Worm (Caenorhabditis elegans): ENCODE measurements around the gene sax-3.

Gene sax-3

ce11 chrX:3492431-3492830, 26.7 kb upstream of the sax-3 start:
- no peak for TF ChIP-seq lin-54 (GFP tag; optimal IDR thresholded peaks at IDR 0.05)
- no peak for TF ChIP-seq lin-35 (GFP tag; optimal IDR thresholded peaks at IDR 0.05)

- TF ChIP-seq ceh-40 (GFP tag; IDR thresholded peaks at IDR 0.05) (no peak), nfya-1 (tag; optimal IDR thresholded peaks at IDR 0.05; ENCODE audit: borderline replicate concordance, insufficient read depth) (no peak), hrde-1 (tag; optimal IDR thresholded peaks at IDR 0.05; ENCODE audit: borderline replicate concordance) (no peak), tbp1 (GFP tag; optimal IDR thresholded peaks at IDR 0.05) (no peak), let-526 (GFP tag; IDR thresholded peaks at IDR 0.05) (no peak), egl-18 (GFP tag; IDR thresholded peaks at IDR 0.05) (no peak), athp-1 (tag; optimal IDR thresholded peaks at IDR 0.05) (no peak), ztf-3 (GFP tag; optimal IDR thresholded peaks at IDR 0.05) (no peak), ztf-22 (GFP tag; optimal IDR thresholded peaks at IDR 0.05) (no peak), rpc-1 (optimal IDR thresholded peaks at IDR 0.05) (no peak), rpc-1 (tag; optimal IDR thresholded peaks at IDR 0.05) (no peak), Y56A3A.18 (GFP tag; IDR thresholded peaks at IDR 0.05) (no peak), ceh-100 (GFP tag; IDR thresholded peaks at IDR 0.05) (no peak), F52B5.7 (tag; optimal IDR thresholded peaks at IDR 0.05) (no peak), B0019.2 (GFP tag; conservative IDR thresholded peaks at IDR 0.05) (no peak)
Observed at ce11 chrX:3488993-3489392, 23.3 kb upstream of the sax-3 start, which contains the start of gene C12D12.3. Gene C12D12.3 (plus strand): TSS chrX:3489293.

ce11 chrX:3488074-3488688, 22.5 kb upstream of the sax-3 start:
- TF ChIP-seq dox-1 (GFP tag; IDR thresholded peaks at IDR 0.05) (no peak), akir-1 (GFP tag; optimal IDR thresholded peaks at IDR 0.05) (no peak), somi-1 (GFP tag; optimal IDR thresholded peaks at IDR 0.05) (no peak), sdz-38 (tag; optimal IDR thresholded peaks at IDR 0.05) (no peak), F23B12.7 (tag; optimal IDR thresholded peaks at IDR 0.05; ENCODE audit: insufficient read depth) (no peak), tlf-1 (GFP tag; optimal IDR thresholded peaks at IDR 0.05) (no peak), ztf-28 (GFP tag; IDR thresholded peaks at IDR 0.05) (no peak), aptf-3 (GFP tag; IDR thresholded peaks at IDR 0.05) (no peak), pbrm-1 (GFP tag; IDR thresholded peaks at IDR 0.05) (no peak), ekl-4 (GFP tag; IDR thresholded peaks at IDR 0.05) (no peak), mel-28 (tag; optimal IDR thresholded peaks at IDR 0.05; ENCODE audit: borderline replicate concordance) (no peak), mcd-1 (GFP tag; IDR thresholded peaks at IDR 0.05) (no peak)

- TF ChIP-seq aptf-3 (GFP tag; IDR thresholded peaks at IDR 0.05) (no peak), lsl-1 (GFP tag; optimal IDR thresholded peaks at IDR 0.05) (no peak), hsf-1 (GFP tag; IDR thresholded peaks at IDR 0.05) (no peak), F23B12.7 (tag; optimal IDR thresholded peaks at IDR 0.05; ENCODE audit: insufficient read depth) (no peak), nhr-80 (tag; optimal IDR thresholded peaks at IDR 0.05) (no peak), T07F8.4 (tag; optimal IDR thresholded peaks at IDR 0.05) (no peak), F57A8.1 (GFP tag; optimal IDR thresholded peaks at IDR 0.05) (no peak), ekl-4 (GFP tag; IDR thresholded peaks at IDR 0.05) (no peak)
Observed at ce11 chrX:3479950-3480349, 14.2 kb upstream of the sax-3 start, which contains the start of gene wrt-6. Gene wrt-6 (plus strand): TSS chrX:3480250.

All from whole organism, young adult.